Worm (Caenorhabditis elegans) whole organism, L4 larva: ENCODE measurements around the gene W08E12.2.

ENCODE experiments used
- ZK546.5 ChIP-seq, 2 experiments: sonication (generic microtip); optimal IDR thresholded peaks; 2 replicates each; lab custom pipeline; 2017; ENCODE audit warnings: missing biosample characterization in 2 of 2, missing genetic modification characterization in 2 of 2
- ama-1 ChIP-seq: fragments of 150-350 bp; optimal IDR thresholded peaks from 2 replicates; lab custom pipeline; 2014; ENCODE audit warnings: inconsistent platforms, mixed read lengths
- egl-43 ChIP-seq: fragments of 200-800 bp; sonication (Bioruptor generic); IDR thresholded peaks from 2 replicates; pipeline ENCODE4 v1.3.6; 2022; ENCODE audit warnings: missing genetic modification reagents, missing genetic modification characterization, missing compliant biosample characterization
- mdl-1 ChIP-seq, 2 experiments: fragments of 150-350 bp in 1 of 2; sonication (generic microtip) in 1 of 2; optimal IDR thresholded peaks; 2 replicates each; lab custom pipeline; 2014 to 2017; ENCODE audit warnings: missing biosample characterization in 2 of 2, missing genetic modification characterization in 2 of 2
- nhr-102 ChIP-seq: sonication (generic microtip); optimal IDR thresholded peaks from 2 replicates; lab custom pipeline; 2016; ENCODE audit warnings: mild to moderate bottlenecking, missing genetic modification characterization, moderate library complexity, missing compliant biosample characterization
- nhr-48 ChIP-seq: sonication (generic microtip); optimal IDR thresholded peaks from 2 replicates; lab custom pipeline; 2016; ENCODE audit warnings: mild to moderate bottlenecking, missing genetic modification characterization, missing compliant biosample characterization
- pqm-1 ChIP-seq: sonication (generic microtip); optimal IDR thresholded peaks from 2 replicates; lab custom pipeline; 2017; ENCODE audit warnings: missing biosample characterization, missing genetic modification characterization
- zag-1 ChIP-seq: fragments of 150-350 bp; optimal IDR thresholded peaks from 2 replicates; lab custom pipeline; 2014; ENCODE audit warnings: missing biosample characterization, missing genetic modification characterization
- ztf-11 ChIP-seq: fragments of 150-350 bp; optimal IDR thresholded peaks from 2 replicates; lab custom pipeline; 2014; ENCODE audit warnings: missing biosample characterization, missing genetic modification characterization

- no peak for TF ChIP-seq ztf-11 (tag; lab: Kevin White, UChicago)
- no peak for TF ChIP-seq ZK546.5 (tag; optimal IDR thresholded peaks at IDR 0.05; lab: Kevin White, UChicago)
- TF ChIP-seq zag-1 (tag; lab: Kevin White, UChicago) = no peak
- TF ChIP-seq ama-1 (lab: Kevin White, UChicago) = no peak
- TF ChIP-seq nhr-102 = no peak
- no peak for TF ChIP-seq egl-43 (GFP tag; lab: Robert Waterston, UW)
- TF ChIP-seq mdl-1 (tag; optimal IDR thresholded peaks at IDR 0.05; lab: Kevin White, UChicago) = no peak
- TF ChIP-seq pqm-1 (tag; lab: Kevin White, UChicago) = no peak
- TF ChIP-seq nhr-48 (tag; lab: Kevin White, UChicago) = no peak
These were observed 11.7 kb upstream of the W08E12.2 start for ce11 chrIV:3293800-3294493.
